Worm (Caenorhabditis elegans) whole organism, early embryonic: ENCODE measurements around the gene F15E6.6.

Source experiments
- ama-1 ChIP-seq: fragments of 150-350 bp; optimal IDR thresholded peaks from 2 replicates; lab custom pipeline; 2014
- pes-1 ChIP-seq: fragments of 200-800 bp; sonication (Bioruptor generic); IDR thresholded peaks from 2 replicates; pipeline ENCODE4 v1.3.6; 2022; ENCODE audit warnings: missing genetic modification reagents, missing genetic modification characterization, missing compliant biosample characterization

- TF ChIP-seq pes-1 (GFP tag; lab: Robert Waterston, UW) (no peak), ama-1 (lab: Kevin White, UChicago) (no peak)
Measured at ce11 chrIV:4244510-4244909, 39.4 kb downstream of the F15E6.6 start, which contains the start of gene col-34.
